Fruit fly (Drosophila melanogaster) whole organism, embryonic: Measurements from ENCODE around the gene CG7530.
A peak's percentile ranks its signal among the peaks of the same experiment; 100 is the strongest.

Source experiments
- Abd-B ChIP-seq: fragments of 200-800 bp; sonication (Bioruptor generic); optimal IDR thresholded peaks from 2 replicates; lab custom pipeline; 2018; ENCODE audit warnings: missing biosample characterization, mild to moderate bottlenecking, missing genetic modification characterization, moderate library complexity
- Atf6 ChIP-seq: fragments of 200-800 bp; sonication (Bioruptor generic); IDR thresholded peaks from 2 replicates; pipeline ENCODE4 v1.3.6; 2022; ENCODE audit warnings: missing biosample characterization, missing genetic modification characterization
- C15 ChIP-seq: fragments of 200-800 bp; sonication (Bioruptor generic); IDR thresholded peaks from 3 replicates; pipeline ENCODE4 v1.3.6; 2022; ENCODE audit warnings: missing biosample characterization, missing genetic modification characterization
- CG10147 ChIP-seq: fragments of 200-800 bp; sonication (Bioruptor generic); optimal IDR thresholded peaks from 2 replicates; lab custom pipeline; 2019; ENCODE audit warnings: missing biosample characterization, mild to moderate bottlenecking, missing genetic modification characterization, moderate library complexity
- CG11723 ChIP-seq: fragments of 200-800 bp; sonication (Bioruptor generic); optimal IDR thresholded peaks from 2 replicates; lab custom pipeline; 2017; ENCODE audit warnings: missing biosample characterization, mild to moderate bottlenecking, missing genetic modification characterization
- CG12659 ChIP-seq: fragments of 200-800 bp; sonication (Bioruptor generic); optimal IDR thresholded peaks from 3 replicates; lab custom pipeline; 2017; ENCODE audit warnings: mild to moderate bottlenecking, missing biosample characterization, missing genetic modification reagents, missing genetic modification characterization
- CG12744 ChIP-seq: fragments of 200-800 bp; sonication (Bioruptor generic); optimal IDR thresholded peaks from 2 replicates; lab custom pipeline; 2016; ENCODE audit warnings: missing biosample characterization, missing genetic modification characterization
- CG17186 ChIP-seq: fragments of 200-800 bp; sonication (Bioruptor generic); optimal IDR thresholded peaks from 3 replicates; lab custom pipeline; 2017; ENCODE audit warnings: missing biosample characterization, missing genetic modification reagents, missing genetic modification characterization
- CG17361 ChIP-seq: fragments of 200-800 bp; sonication (Bioruptor generic); IDR thresholded peaks from 3 replicates; pipeline ENCODE4 v1.3.6; 2022; ENCODE audit warnings: missing biosample characterization, missing genetic modification characterization
- CG17912 ChIP-seq: fragments of 200-800 bp; sonication (Bioruptor generic); optimal IDR thresholded peaks from 2 replicates; lab custom pipeline; 2018; ENCODE audit warnings: missing biosample characterization, mild to moderate bottlenecking, missing genetic modification characterization
- CG1832 ChIP-seq: fragments of 200-800 bp; sonication (Bioruptor generic); optimal IDR thresholded peaks from 2 replicates; lab custom pipeline; 2017; ENCODE audit warnings: missing biosample characterization, mild to moderate bottlenecking, missing genetic modification characterization, inconsistent platforms
- CG2129 ChIP-seq: fragments of 200-800 bp; sonication (Bioruptor generic); IDR thresholded peaks from 2 replicates; pipeline ENCODE4 v1.3.6; 2022; ENCODE audit warnings: missing biosample characterization, missing genetic modification characterization; ENCODE audit not compliant: partially characterized antibody
- CG31224 ChIP-seq: fragments of 200-800 bp; sonication (Bioruptor generic); IDR thresholded peaks from 2 replicates; pipeline ENCODE4 v1.3.6; 2022; ENCODE audit warnings: missing biosample characterization, missing genetic modification characterization
- CG31365 ChIP-seq: fragments of 200-800 bp; sonication (Bioruptor generic); optimal IDR thresholded peaks from 2 replicates; lab custom pipeline; 2018; ENCODE audit warnings: missing biosample characterization, mild to moderate bottlenecking, missing genetic modification characterization
- CG32767 ChIP-seq: fragments of 200-800 bp; sonication (Bioruptor generic); IDR thresholded peaks from 2 replicates; pipeline ENCODE4 v1.3.6; 2022; ENCODE audit warnings: missing biosample characterization, missing genetic modification characterization
- CG4282 ChIP-seq: fragments of 200-800 bp; sonication (Bioruptor generic); optimal IDR thresholded peaks from 2 replicates; lab custom pipeline; 2016; ENCODE audit warnings: missing biosample characterization, missing genetic modification characterization
- CG4707 ChIP-seq: fragments of 200-800 bp; sonication (Bioruptor generic); optimal IDR thresholded peaks from 2 replicates; lab custom pipeline; 2018; ENCODE audit warnings: missing biosample characterization, mild to moderate bottlenecking, missing genetic modification characterization, moderate library complexity
- CG5953 ChIP-seq: fragments of 200-800 bp; sonication (Bioruptor generic); IDR thresholded peaks from 2 replicates; pipeline ENCODE4 v1.3.6; 2022; ENCODE audit warnings: missing biosample characterization, missing genetic modification characterization
- CG6272 ChIP-seq: fragments of 200-800 bp; sonication (Bioruptor generic); IDR thresholded peaks from 2 replicates; pipeline ENCODE4 v1.3.6; 2022; ENCODE audit warnings: missing biosample characterization, missing genetic modification characterization
- CG7839 ChIP-seq: fragments of 200-800 bp; sonication (Bioruptor generic); optimal IDR thresholded peaks from 3 replicates; lab custom pipeline; 2018; ENCODE audit warnings: missing biosample characterization, mild to moderate bottlenecking, missing genetic modification characterization, moderate library complexity
- CG7928 ChIP-seq: fragments of 200-800 bp; sonication (Bioruptor generic); optimal IDR thresholded peaks from 2 replicates; lab custom pipeline; 2017; ENCODE audit warnings: missing biosample characterization, mild to moderate bottlenecking, missing genetic modification characterization
- CG8290 ChIP-seq, 3 experiments: fragments of 200-800 bp; sonication (Bioruptor generic); optimal IDR thresholded peaks; 2 replicates each; lab custom pipeline; 2016 to 2019; ENCODE audit warnings: missing biosample characterization in 3 of 3, missing genetic modification characterization in 3 of 3, mild to moderate bottlenecking in 2 of 3, moderate library complexity in 1 of 3
- CG9797 ChIP-seq: fragments of 200-800 bp; sonication (Bioruptor generic); optimal IDR thresholded peaks from 3 replicates; lab custom pipeline; 2018; ENCODE audit warnings: missing biosample characterization, mild to moderate bottlenecking, missing genetic modification characterization
- Dfd ChIP-seq, 2 experiments: fragments of >200 bp; optimal IDR thresholded peaks; 2 replicates each; lab custom pipeline; 2017; ENCODE audit warnings: missing biosample characterization in 2 of 2, missing genetic modification characterization in 2 of 2
- Dip2 ChIP-seq: fragments of 200-800 bp; sonication (Bioruptor generic); IDR thresholded peaks from 2 replicates; pipeline ENCODE4 v1.3.6; 2022; ENCODE audit warnings: missing biosample characterization, missing genetic modification characterization
- Dll ChIP-seq: fragments of 200-800 bp; sonication (Bioruptor generic); IDR thresholded peaks from 4 replicates; pipeline ENCODE4 v1.3.6; 2022; ENCODE audit warnings: missing biosample characterization, missing genetic modification characterization; ENCODE audit not compliant: partially characterized antibody
- Dp ChIP-seq: fragments of 200-800 bp; sonication (Bioruptor generic); optimal IDR thresholded peaks from 2 replicates; lab custom pipeline; 2018; ENCODE audit warnings: missing biosample characterization, mild to moderate bottlenecking, missing genetic modification characterization, moderate library complexity
- Fer1 ChIP-seq: fragments of 200-800 bp; sonication (Bioruptor generic); optimal IDR thresholded peaks from 2 replicates; lab custom pipeline; 2017; ENCODE audit warnings: missing biosample characterization, mild to moderate bottlenecking, missing genetic modification characterization
- Hand ChIP-seq: fragments of 200-800 bp; sonication (Bioruptor generic); optimal IDR thresholded peaks from 2 replicates; lab custom pipeline; 2017; ENCODE audit warnings: mild to moderate bottlenecking, missing biosample characterization, missing genetic modification reagents, missing genetic modification characterization
- Hr39 ChIP-seq: fragments of >200 bp; optimal IDR thresholded peaks from 2 replicates; lab custom pipeline; 2017
- bigmax ChIP-seq: fragments of 200-800 bp; sonication (Bioruptor generic); optimal IDR thresholded peaks from 2 replicates; lab custom pipeline; 2018; ENCODE audit warnings: missing biosample characterization, mild to moderate bottlenecking, missing genetic modification characterization
- cwo ChIP-seq: fragments of 200-800 bp; sonication (Bioruptor generic); optimal IDR thresholded peaks from 3 replicates; lab custom pipeline; 2017; ENCODE audit warnings: missing biosample characterization, missing genetic modification characterization, mild to moderate bottlenecking, moderate library complexity, missing genetic modification reagents
- da ChIP-seq: fragments of 200-800 bp; sonication (Bioruptor generic); optimal IDR thresholded peaks from 2 replicates; lab custom pipeline; 2016; ENCODE audit warnings: missing biosample characterization, missing genetic modification characterization
- dm ChIP-seq: fragments of 200-800 bp; sonication (Bioruptor generic); optimal IDR thresholded peaks from 3 replicates; lab custom pipeline; 2016; ENCODE audit warnings: missing biosample characterization, missing genetic modification characterization
- dmrt11E ChIP-seq: fragments of 200-800 bp; sonication (Bioruptor generic); optimal IDR thresholded peaks from 3 replicates; lab custom pipeline; 2018; ENCODE audit warnings: missing biosample characterization, mild to moderate bottlenecking, missing genetic modification characterization, moderate library complexity
- ems ChIP-seq: fragments of 200-800 bp; sonication (Bioruptor generic); optimal IDR thresholded peaks from 3 replicates; lab custom pipeline; 2016; ENCODE audit warnings: missing biosample characterization, missing genetic modification characterization
- fd3F ChIP-seq: fragments of 200-800 bp; sonication (Bioruptor generic); optimal IDR thresholded peaks from 2 replicates; lab custom pipeline; 2018; ENCODE audit warnings: missing biosample characterization, mild to moderate bottlenecking, missing genetic modification characterization, moderate library complexity
- gfzf ChIP-seq: fragments of 200-800 bp; sonication (Bioruptor generic); optimal IDR thresholded peaks from 2 replicates; lab custom pipeline; 2016; ENCODE audit warnings: missing biosample characterization, mild to moderate bottlenecking, missing genetic modification characterization, moderate library complexity
- gt ChIP-seq: fragments of 200-800 bp; sonication (Bioruptor generic); IDR thresholded peaks from 2 replicates; pipeline ENCODE4 v1.3.6; 2022; ENCODE audit warnings: missing biosample characterization, missing genetic modification characterization
- hb ChIP-seq: fragments of 200-800 bp; sonication (Bioruptor generic); IDR thresholded peaks from 3 replicates; pipeline ENCODE4 v1.3.6; 2022; ENCODE audit warnings: missing biosample characterization, missing genetic modification characterization; ENCODE audit not compliant: partially characterized antibody
- jumu ChIP-seq: fragments of 200-800 bp; sonication (Bioruptor generic); optimal IDR thresholded peaks from 3 replicates; lab custom pipeline; 2016; ENCODE audit warnings: missing biosample characterization, missing genetic modification characterization
- luna ChIP-seq: fragments of 200-800 bp; sonication (Bioruptor generic); optimal IDR thresholded peaks from 2 replicates; lab custom pipeline; 2016; ENCODE audit warnings: missing biosample characterization, missing genetic modification characterization
- pb ChIP-seq: fragments of 200-800 bp; sonication (Bioruptor generic); optimal IDR thresholded peaks from 3 replicates; lab custom pipeline; 2016; ENCODE audit warnings: missing biosample characterization, missing genetic modification characterization
- ranshi ChIP-seq: fragments of 200-800 bp; sonication (Bioruptor generic); IDR thresholded peaks from 2 replicates; pipeline ENCODE4 v1.3.6; 2022; ENCODE audit warnings: missing biosample characterization, missing genetic modification characterization
- sima ChIP-seq: fragments of 200-800 bp; sonication (Bioruptor generic); optimal IDR thresholded peaks from 2 replicates; lab custom pipeline; 2016; ENCODE audit warnings: missing biosample characterization, missing genetic modification characterization
- stwl ChIP-seq: fragments of 200-800 bp; sonication (Bioruptor generic); optimal IDR thresholded peaks from 3 replicates; lab custom pipeline; 2018; ENCODE audit warnings: missing biosample characterization, mild to moderate bottlenecking, missing genetic modification characterization, moderate library complexity
- tap ChIP-seq: fragments of 200-800 bp; optimal IDR thresholded peaks from 3 replicates; lab custom pipeline; 2019; ENCODE audit warnings: missing biosample characterization, mild to moderate bottlenecking, missing genetic modification characterization, moderate library complexity

The CG7530 gene

dm6 chr3R:14737894-14738860, 6.9 kb upstream of the CG7530 start (continued):
- TF ChIP-seq CG4282 (GFP tag; lab: Kevin White, UChicago) (peak; percentile 64), Atf6 (GFP tag; lab: Robert Waterston, UW) (peak; percentile 93), Hr39 (no peak), CG10147 (GFP tag; lab: Kevin White, UChicago) (peak; percentile 91), cwo (peak; percentile 85), Dip2 (GFP tag; lab: Robert Waterston, UW) (no peak), CG17912 (peak; percentile 26), stwl (tag; lab: Kevin White, UChicago) (peak; percentile 34), Dll (GFP tag; lab: Robert Waterston, UW) (no peak), fd3F (GFP tag; lab: Kevin White, UChicago) (peak; percentile 90), CG4707 (GFP tag; lab: Kevin White, UChicago) (peak; percentile 85), luna (GFP tag; lab: Kevin White, UChicago) (peak; percentile 67), Abd-B (GFP tag; lab: Kevin White, UChicago) (peak; percentile 93), gfzf (GFP tag; lab: Kevin White, UChicago) (no peak), sima (GFP tag; lab: Kevin White, UChicago) (peak; percentile 86), CG11723 (GFP tag; lab: Kevin White, UChicago) (peak; percentile 88), gt (GFP tag; lab: Robert Waterston, UW) (peak; percentile 69), CG5953 (peak; percentile 89), CG9797 (GFP tag; lab: Kevin White, UChicago) (no peak), Dfd (GFP tag; optimal IDR thresholded peaks at IDR 0.05; lab: Kevin White, UChicago) (no peak), CG6272 (peak; percentile 90), jumu (GFP tag; lab: Kevin White, UChicago) (peak; percentile 86), CG31224 (GFP tag; lab: Robert Waterston, UW) (peak; percentile 90), dmrt11E (peak; percentile 94), CG31365 (peak; percentile 70), ranshi (GFP tag; lab: Robert Waterston, UW) (peak; percentile 94), CG2129 (GFP tag; lab: Robert Waterston, UW) (no peak), CG7839 (tag; lab: Kevin White, UChicago) (peak; percentile 96), CG12659 (peak; percentile 95), CG12744 (peak; percentile 86), CG1832 (GFP tag; lab: Kevin White, UChicago) (peak; percentile 93), da (peak; percentile 61), CG8290 (GFP tag; optimal IDR thresholded peaks at IDR 0.05; lab: Kevin White, UChicago) (peak; percentile 87), CG8290 (tag; optimal IDR thresholded peaks at IDR 0.05; lab: Kevin White, UChicago) (peak; percentile 37 to 97), CG7928 (GFP tag; lab: Kevin White, UChicago) (peak; percentile 67), pb (GFP tag; lab: Kevin White, UChicago) (peak; percentile 83), CG17186 (peak; percentile 79), CG32767 (GFP tag; lab: Robert Waterston, UW) (peak; percentile 92), Hand (GFP tag; lab: Kevin White, UChicago) (peak; percentile 84), Dp (GFP tag; lab: Kevin White, UChicago) (no peak), C15 (GFP tag; lab: Robert Waterston, UW) (peak; percentile 83), tap (peak; percentile 91), hb (GFP tag; lab: Robert Waterston, UW) (no peak), CG17361 (GFP tag; lab: Robert Waterston, UW) (peak; percentile 93), bigmax (peak; percentile 4), ems (peak; percentile 94), dm (GFP tag; lab: Kevin White, UChicago) (peak; percentile 81), Fer1 (peak; percentile 91)
